Fruit fly (Drosophila melanogaster) whole organism, embryonic: Measurements from ENCODE around the gene Tis11.

Source experiments
- Bgb ChIP-seq: fragments of 200-800 bp; sonication (Bioruptor generic); IDR thresholded peaks from 2 replicates; pipeline ENCODE4 v1.3.6; 2022; ENCODE audit warnings: missing biosample characterization, missing genetic modification characterization; ENCODE audit not compliant: partially characterized antibody
- CG10565 ChIP-seq: fragments of 200-800 bp; sonication (Bioruptor generic); optimal IDR thresholded peaks from 3 replicates; lab custom pipeline; 2016; ENCODE audit warnings: missing biosample characterization, mild to moderate bottlenecking, missing genetic modification characterization
- CG11093 ChIP-seq: fragments of 200-800 bp; sonication (Bioruptor generic); IDR thresholded peaks from 3 replicates; pipeline ENCODE4 v1.3.6; 2022; ENCODE audit warnings: missing biosample characterization, missing genetic modification characterization
- CG11247 ChIP-seq: fragments of 200-800 bp; sonication (Bioruptor generic); IDR thresholded peaks from 2 replicates; pipeline ENCODE4 v1.3.6; 2022; ENCODE audit warnings: missing biosample characterization, missing genetic modification characterization
- CG11504 ChIP-seq: fragments of 200-800 bp; sonication (Bioruptor generic); optimal IDR thresholded peaks from 3 replicates; lab custom pipeline; 2019; ENCODE audit warnings: missing biosample characterization, mild to moderate bottlenecking, missing genetic modification characterization, moderate library complexity
- CG13123 ChIP-seq: fragments of 200-800 bp; sonication (Bioruptor generic); optimal IDR thresholded peaks from 2 replicates; lab custom pipeline; 2016; ENCODE audit warnings: missing biosample characterization, missing genetic modification characterization
- CG13296 ChIP-seq: fragments of 200-800 bp; sonication (Bioruptor generic); optimal IDR thresholded peaks from 3 replicates; lab custom pipeline; 2018; ENCODE audit warnings: missing biosample characterization, mild to moderate bottlenecking, missing genetic modification characterization
- CG14441 ChIP-seq: fragments of 200-800 bp; sonication (Bioruptor generic); IDR thresholded peaks from 2 replicates; pipeline ENCODE4 v1.3.6; 2022; ENCODE audit warnings: missing biosample characterization, missing genetic modification characterization
- CG14860 ChIP-seq: fragments of 200-800 bp; sonication (Bioruptor generic); IDR thresholded peaks from 3 replicates; pipeline ENCODE4 v1.3.6; 2022; ENCODE audit warnings: missing biosample characterization, missing genetic modification characterization; ENCODE audit not compliant: partially characterized antibody
- CG15696 ChIP-seq: fragments of 200-800 bp; sonication (Bioruptor generic); optimal IDR thresholded peaks from 2 replicates; lab custom pipeline; 2019; ENCODE audit warnings: missing biosample characterization, mild to moderate bottlenecking, missing genetic modification characterization, moderate library complexity
- CG17912 ChIP-seq: fragments of 200-800 bp; sonication (Bioruptor generic); optimal IDR thresholded peaks from 2 replicates; lab custom pipeline; 2018; ENCODE audit warnings: missing biosample characterization, mild to moderate bottlenecking, missing genetic modification characterization
- CG2116 ChIP-seq: fragments of 200-800 bp; sonication (Bioruptor generic); optimal IDR thresholded peaks from 3 replicates; lab custom pipeline; 2018; ENCODE audit warnings: missing biosample characterization, mild to moderate bottlenecking, missing genetic modification characterization
- CG2678 ChIP-seq: fragments of 200-800 bp; sonication (Bioruptor generic); optimal IDR thresholded peaks from 3 replicates; lab custom pipeline; 2019; ENCODE audit warnings: missing biosample characterization, mild to moderate bottlenecking, missing genetic modification characterization, moderate library complexity
- CG2889 ChIP-seq: fragments of 200-800 bp; sonication (Bioruptor generic); IDR thresholded peaks from 3 replicates; pipeline ENCODE4 v1.3.6; 2022; ENCODE audit warnings: missing biosample characterization, missing genetic modification characterization
- CG30020 ChIP-seq: fragments of 200-800 bp; optimal IDR thresholded peaks from 2 replicates; lab custom pipeline; 2019; ENCODE audit warnings: missing biosample characterization, mild to moderate bottlenecking, missing genetic modification characterization, moderate library complexity
- CG3065 ChIP-seq: fragments of 200-800 bp; sonication (Bioruptor generic); optimal IDR thresholded peaks from 2 replicates; lab custom pipeline; 2016; ENCODE audit warnings: missing biosample characterization, missing genetic modification characterization
- CG31224 ChIP-seq: fragments of 200-800 bp; sonication (Bioruptor generic); IDR thresholded peaks from 2 replicates; pipeline ENCODE4 v1.3.6; 2022; ENCODE audit warnings: missing biosample characterization, missing genetic modification characterization
- CG33213 ChIP-seq: fragments of 200-800 bp; sonication (Bioruptor generic); optimal IDR thresholded peaks from 3 replicates; lab custom pipeline; 2016; ENCODE audit warnings: missing biosample characterization, missing genetic modification characterization
- CG5245 ChIP-seq: fragments of 200-800 bp; sonication (Bioruptor generic); optimal IDR thresholded peaks from 3 replicates; lab custom pipeline; 2016; ENCODE audit warnings: missing biosample characterization, missing genetic modification characterization
- CG6791 ChIP-seq: fragments of 200-800 bp; sonication (Bioruptor generic); IDR thresholded peaks from 3 replicates; pipeline ENCODE4 v1.3.6; 2022; ENCODE audit warnings: missing biosample characterization, missing genetic modification characterization; ENCODE audit not compliant: partially characterized antibody
- CG8359 ChIP-seq: fragments of 200-800 bp; sonication (Bioruptor generic); optimal IDR thresholded peaks from 2 replicates; lab custom pipeline; 2017; ENCODE audit warnings: missing biosample characterization, mild to moderate bottlenecking, missing genetic modification characterization, borderline replicate concordance
- CG9215 ChIP-seq: fragments of 200-800 bp; sonication (Bioruptor generic); IDR thresholded peaks from 2 replicates; pipeline ENCODE4 v1.3.6; 2022; ENCODE audit warnings: missing biosample characterization, missing genetic modification characterization
- CoRest ChIP-seq: fragments of 200-800 bp; sonication (Bioruptor generic); optimal IDR thresholded peaks from 3 replicates; lab custom pipeline; 2018; ENCODE audit warnings: missing biosample characterization, mild to moderate bottlenecking, missing genetic modification characterization, moderate library complexity
- D19B ChIP-seq: fragments of 200-800 bp; sonication (Bioruptor generic); optimal IDR thresholded peaks from 2 replicates; lab custom pipeline; 2017; ENCODE audit warnings: missing biosample characterization, mild to moderate bottlenecking, missing genetic modification characterization
- Dbx ChIP-seq: fragments of 200-800 bp; sonication (Bioruptor generic); IDR thresholded peaks from 3 replicates; pipeline ENCODE4 v1.3.6; 2022; ENCODE audit warnings: missing biosample characterization, missing genetic modification characterization
- Ets97D ChIP-seq: fragments of 200-800 bp; sonication (Bioruptor generic); optimal IDR thresholded peaks from 3 replicates; lab custom pipeline; 2016; ENCODE audit warnings: missing biosample characterization, missing genetic modification characterization
- Jarid2 ChIP-seq: fragments of 200-800 bp; sonication (Bioruptor generic); optimal IDR thresholded peaks from 3 replicates; lab custom pipeline; 2017; ENCODE audit warnings: mild to moderate bottlenecking, missing biosample characterization, missing genetic modification reagents, missing genetic modification characterization
- Lpt ChIP-seq: fragments of >200 bp; optimal IDR thresholded peaks from 2 replicates; lab custom pipeline; 2018; ENCODE audit warnings: missing biosample characterization, missing genetic modification characterization
- MBD-R2 ChIP-seq: fragments of 200-800 bp; sonication (Bioruptor generic); IDR thresholded peaks from 2 replicates; pipeline ENCODE4 v1.3.6; 2022; ENCODE audit warnings: missing biosample characterization, missing genetic modification characterization
- Med ChIP-seq: fragments of 200-800 bp; sonication (Bioruptor generic); peaks from one replicate; lab custom pipeline; 2016; ENCODE audit warnings: missing biosample characterization, missing genetic modification characterization, mild to moderate bottlenecking, inconsistent platforms, moderate library complexity
- NfI ChIP-seq: fragments of 200-800 bp; sonication (Bioruptor generic); optimal IDR thresholded peaks from 3 replicates; lab custom pipeline; 2018; ENCODE audit warnings: missing biosample characterization, mild to moderate bottlenecking, missing genetic modification characterization, moderate library complexity
- Six4 ChIP-seq: fragments of 200-800 bp; sonication (Bioruptor generic); optimal IDR thresholded peaks from 2 replicates; lab custom pipeline; 2016; ENCODE audit warnings: missing biosample characterization, missing genetic modification characterization
- Tbp ChIP-seq: fragments of >200 bp; optimal IDR thresholded peaks from 2 replicates; lab custom pipeline; 2018; ENCODE audit warnings: missing biosample characterization, missing genetic modification characterization
- abd-A ChIP-seq: fragments of 200-800 bp; sonication (Bioruptor generic); optimal IDR thresholded peaks from 3 replicates; lab custom pipeline; 2019; ENCODE audit warnings: missing biosample characterization, mild to moderate bottlenecking, missing genetic modification characterization, moderate library complexity
- amos ChIP-seq: fragments of 200-800 bp; sonication (Bioruptor generic); IDR thresholded peaks from 2 replicates; pipeline ENCODE4 v1.3.6; 2022; ENCODE audit warnings: missing biosample characterization, missing genetic modification characterization; ENCODE audit not compliant: partially characterized antibody
- cas ChIP-seq: fragments of 200-800 bp; sonication (Bioruptor generic); IDR thresholded peaks from 2 replicates; pipeline ENCODE4 v1.3.6; 2022; ENCODE audit warnings: missing biosample characterization, missing genetic modification characterization
- crp ChIP-seq, 2 experiments: fragments of 200-800 bp; sonication (Bioruptor generic); optimal IDR thresholded peaks; 2 replicates in 1 of 2; 3 replicates in 1 of 2; lab custom pipeline; 2017; ENCODE audit warnings: missing biosample characterization in 2 of 2, missing genetic modification characterization in 2 of 2, mild to moderate bottlenecking in 1 of 2, moderate library complexity in 1 of 2
- emc ChIP-seq: fragments of 200-800 bp; sonication (Bioruptor generic); optimal IDR thresholded peaks from 2 replicates; lab custom pipeline; 2016; ENCODE audit warnings: missing biosample characterization, missing genetic modification characterization
- ewg ChIP-seq: fragments of 200-800 bp; sonication (Bioruptor generic); optimal IDR thresholded peaks from 3 replicates; lab custom pipeline; 2017; ENCODE audit warnings: mild to moderate bottlenecking, missing biosample characterization, missing genetic modification reagents, missing genetic modification characterization
- ftz-f1 ChIP-seq: fragments of 200-800 bp; sonication (Bioruptor generic); optimal IDR thresholded peaks from 2 replicates; lab custom pipeline; 2016; ENCODE audit warnings: missing biosample characterization, missing genetic modification characterization
- gsb-n ChIP-seq: fragments of 200-800 bp; sonication (Bioruptor generic); optimal IDR thresholded peaks from 3 replicates; lab custom pipeline; 2018; ENCODE audit warnings: missing biosample characterization, mild to moderate bottlenecking, missing genetic modification characterization
- jigr1 ChIP-seq: fragments of 200-800 bp; sonication (Bioruptor generic); IDR thresholded peaks from 3 replicates; pipeline ENCODE4 v1.3.6; 2022; ENCODE audit warnings: missing biosample characterization, missing genetic modification characterization
- mam ChIP-seq: fragments of 200-800 bp; sonication (Bioruptor generic); optimal IDR thresholded peaks from 3 replicates; lab custom pipeline; 2016; ENCODE audit warnings: missing biosample characterization, missing genetic modification characterization
- nerfin-2 ChIP-seq: fragments of 200-800 bp; sonication (Bioruptor generic); IDR thresholded peaks from 2 replicates; pipeline ENCODE4 v1.3.6; 2022; ENCODE audit warnings: missing biosample characterization, missing genetic modification characterization; ENCODE audit not compliant: partially characterized antibody
- shn ChIP-seq: fragments of 200-800 bp; sonication (Bioruptor generic); optimal IDR thresholded peaks from 3 replicates; lab custom pipeline; 2016; ENCODE audit warnings: missing biosample characterization, missing genetic modification characterization
- sob ChIP-seq: fragments of 200-800 bp; sonication (Bioruptor generic); IDR thresholded peaks from 2 replicates; pipeline ENCODE4 v1.3.6; 2022; ENCODE audit warnings: missing biosample characterization, missing genetic modification characterization
- tap ChIP-seq: fragments of 200-800 bp; optimal IDR thresholded peaks from 3 replicates; lab custom pipeline; 2019; ENCODE audit warnings: missing biosample characterization, mild to moderate bottlenecking, missing genetic modification characterization, moderate library complexity
- unpg ChIP-seq: fragments of 200-800 bp; sonication (Bioruptor generic); optimal IDR thresholded peaks from 3 replicates; lab custom pipeline; 2018; ENCODE audit warnings: missing biosample characterization, mild to moderate bottlenecking, missing genetic modification characterization, moderate library complexity
- zfh1 ChIP-seq: fragments of 200-800 bp; sonication (Bioruptor generic); IDR thresholded peaks from 3 replicates; pipeline ENCODE4 v1.3.6; 2022; ENCODE audit warnings: missing biosample characterization, missing genetic modification characterization

Gene Tis11

DNA sequence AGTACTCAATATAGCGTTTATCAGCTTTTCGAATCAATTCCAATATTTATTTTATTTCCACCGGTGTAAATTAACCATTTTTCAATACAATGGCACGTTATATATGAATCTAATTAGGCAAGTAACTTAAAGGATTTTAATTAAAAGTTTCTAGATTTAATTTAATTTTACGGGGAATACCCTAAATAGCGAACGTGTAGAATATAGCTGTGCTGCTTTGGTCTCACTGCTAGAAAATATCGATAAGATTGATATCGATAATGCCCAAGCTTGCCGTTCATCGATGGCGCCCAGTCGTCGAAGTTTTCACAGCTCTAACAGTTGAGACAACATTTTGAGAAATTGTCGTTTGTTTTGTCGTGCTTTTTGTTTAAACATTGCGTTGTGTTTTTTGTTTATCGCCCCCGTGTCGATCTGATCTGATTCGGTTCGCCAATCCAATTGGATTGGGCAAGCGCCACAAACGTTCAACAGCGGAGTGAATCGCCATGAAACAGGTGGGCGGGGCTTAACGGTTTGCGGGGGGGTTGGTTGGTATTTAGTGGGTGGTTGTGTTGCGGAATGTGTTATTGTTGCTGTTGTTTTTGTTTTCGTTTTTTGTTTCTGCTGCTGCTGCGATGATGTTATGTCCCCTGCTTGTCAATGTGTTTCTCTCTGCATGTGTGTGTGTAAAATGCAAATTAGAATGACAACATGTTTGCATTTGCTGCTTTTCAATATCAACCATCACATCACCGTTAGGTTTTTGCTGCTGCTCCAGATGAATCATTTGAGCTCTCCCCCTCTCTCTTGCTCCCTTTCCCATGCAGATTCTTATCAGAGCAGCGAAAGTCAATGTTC is 27.7 kb upstream of the Tis11 start, which contains the start of gene Tomosyn (continued):
- no peak for TF ChIP-seq cas (GFP tag; lab: Robert Waterston, UW)
- TF ChIP-seq Tbp (GFP tag; lab: Kevin White, UChicago): no peak
- TF ChIP-seq jigr1 (GFP tag; lab: Robert Waterston, UW): no peak
- no peak for TF ChIP-seq ftz-f1 (GFP tag; lab: Kevin White, UChicago)
- TF ChIP-seq mam (GFP tag; lab: Kevin White, UChicago): peak; percentile 32
- TF ChIP-seq CG11093 (GFP tag; lab: Robert Waterston, UW): no peak
- no peak for TF ChIP-seq zfh1 (GFP tag; lab: Robert Waterston, UW)
- TF ChIP-seq amos (GFP tag; lab: Robert Waterston, UW): peak; percentile 82
- no peak for TF ChIP-seq gsb-n (tag; lab: Kevin White, UChicago)
- TF ChIP-seq NfI (GFP tag; lab: Kevin White, UChicago): peak; percentile 7
- peak; percentile 74 for TF ChIP-seq CoRest (tag; lab: Kevin White, UChicago)
- TF ChIP-seq CG30020: peak; percentile 14
- peak; percentile 31 for TF ChIP-seq CG15696 (tag; lab: Kevin White, UChicago)
- no peak for TF ChIP-seq CG14441 (GFP tag; lab: Robert Waterston, UW)
- TF ChIP-seq sob (GFP tag; lab: Robert Waterston, UW): peak; percentile 25; the same call in 1 of the 2 replicates
- TF ChIP-seq CG13123 (GFP tag; lab: Kevin White, UChicago): peak; percentile 4
- TF ChIP-seq Jarid2 (GFP tag; lab: Kevin White, UChicago): peak; percentile 55
- TF ChIP-seq ewg (GFP tag; lab: Kevin White, UChicago): no peak
- peak; percentile 72 for TF ChIP-seq MBD-R2 (GFP tag; lab: Robert Waterston, UW)
- peak; percentile 71 for TF ChIP-seq CG14860
- peak; percentile 66 for TF ChIP-seq CG2116
- TF ChIP-seq shn (GFP tag; lab: Kevin White, UChicago): no peak
- TF ChIP-seq CG33213 (GFP tag; lab: Kevin White, UChicago): no peak
- no peak for TF ChIP-seq D19B (GFP tag; lab: Kevin White, UChicago)
- peak; percentile 65 for TF ChIP-seq CG11504 (tag; lab: Kevin White, UChicago)
- TF ChIP-seq CG3065 (GFP tag; lab: Kevin White, UChicago): no peak
- peak; percentile 48 for TF ChIP-seq unpg
- peak; percentile 78 for TF ChIP-seq CG6791
- peak; percentile 59 for TF ChIP-seq CG2678 (tag; lab: Kevin White, UChicago)
- TF ChIP-seq abd-A: no peak
- TF ChIP-seq nerfin-2 (GFP tag; lab: Robert Waterston, UW): peak; percentile 73
- peak; percentile 67 for TF ChIP-seq Ets97D (GFP tag; lab: Kevin White, UChicago)
- no peak for TF ChIP-seq CG9215 (GFP tag; lab: Robert Waterston, UW)
- no peak for TF ChIP-seq Dbx (GFP tag; lab: Robert Waterston, UW)
- TF ChIP-seq CG11247: no peak
- peak; percentile 84 for TF ChIP-seq Bgb (GFP tag; lab: Robert Waterston, UW)
- no peak for TF ChIP-seq tap (tag; lab: Kevin White, UChicago)
- TF ChIP-seq CG5245 (GFP tag; lab: Kevin White, UChicago): no peak
- no peak for TF ChIP-seq emc (GFP tag; lab: Kevin White, UChicago)
- no peak for TF ChIP-seq CG2889 (GFP tag; lab: Robert Waterston, UW)
- TF ChIP-seq CG13296 (GFP tag; lab: Kevin White, UChicago): no peak
- no peak for TF ChIP-seq CG10565 (GFP tag; lab: Kevin White, UChicago)
- TF ChIP-seq Lpt: no peak
- TF ChIP-seq Med (GFP tag; lab: Kevin White, UChicago): peak; percentile 80
- no peak for TF ChIP-seq Six4 (GFP tag; lab: Kevin White, UChicago)
- TF ChIP-seq CG8359 (GFP tag; lab: Kevin White, UChicago): no peak
- peak in 1 of 2 experiments; percentile 58 for TF ChIP-seq crp (GFP tag; optimal IDR thresholded peaks at IDR 0.05; lab: Kevin White, UChicago)
- no peak for TF ChIP-seq CG17912 (GFP tag; lab: Kevin White, UChicago)
- no peak for TF ChIP-seq CG31224
